Worm (Caenorhabditis elegans): ENCODE measurements around the gene ZK686.1.

The ZK686.1 gene

DNA sequence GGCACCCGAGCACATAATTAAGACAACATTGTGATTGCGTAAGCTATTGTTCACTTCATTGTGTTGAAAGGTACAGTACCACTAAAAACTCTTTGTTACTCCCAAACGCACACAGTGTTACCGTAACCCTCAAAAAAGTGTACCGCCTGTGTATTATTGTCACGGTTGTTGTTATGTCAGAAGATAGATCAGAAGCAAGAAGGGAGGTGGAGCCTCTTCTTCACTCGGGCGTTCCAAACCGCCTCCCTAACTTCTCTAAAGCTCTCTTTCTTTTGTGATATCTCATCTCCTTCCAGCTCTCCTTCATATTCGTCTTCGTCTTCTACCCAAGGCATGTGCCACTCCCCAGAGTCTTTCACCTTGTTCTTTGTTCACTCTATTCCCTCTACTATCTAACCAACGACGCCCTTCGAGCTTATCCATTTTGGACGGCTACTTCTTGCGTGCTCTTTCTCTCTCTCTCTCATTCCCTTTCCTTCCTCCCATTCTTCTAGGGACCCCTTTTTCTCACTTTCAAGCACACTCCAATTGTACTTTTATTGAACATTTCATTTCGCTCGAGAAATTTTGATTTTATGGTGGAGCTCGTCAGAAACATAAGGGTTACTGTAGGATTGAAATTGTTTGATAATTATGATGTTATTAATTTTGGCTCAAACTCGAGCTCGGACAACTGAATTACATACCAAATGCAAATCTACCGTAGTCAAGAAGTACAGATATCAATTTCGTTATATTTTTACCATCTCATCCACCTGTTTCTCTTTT, 47.3 kb upstream of the ZK686.1 start (continued):
- no peak for TF ChIP-seq Y48G9A.11 (GFP tag; IDR thresholded peaks at IDR 0.05)
- TF ChIP-seq dve-1 (tag; optimal IDR thresholded peaks at IDR 0.05; ENCODE audit: insufficient read depth): no peak
- peak; percentile 22; the same call in 1 of the 2 replicates for TF ChIP-seq dmd-6 (GFP tag; IDR thresholded peaks at IDR 0.05)
- peak; percentile 49 for TF ChIP-seq mep-1 (tag; optimal IDR thresholded peaks at IDR 0.05)
- TF ChIP-seq lin-38 (GFP tag; IDR thresholded peaks at IDR 0.05): no peak
- no peak for TF ChIP-seq T20F7.1 (GFP tag; optimal IDR thresholded peaks at IDR 0.05)
- TF ChIP-seq nhr-77 (tag; optimal IDR thresholded peaks at IDR 0.05): no peak
- TF ChIP-seq cey-2 (tag; optimal IDR thresholded peaks at IDR 0.05; ENCODE audit: borderline replicate concordance, insufficient read depth): no peak
- no peak for TF ChIP-seq F26F4.8 (GFP tag; conservative IDR thresholded peaks at IDR 0.05)
- TF ChIP-seq ZK337.2 (GFP tag; IDR thresholded peaks at IDR 0.05): no peak
- TF ChIP-seq aly-2 (tag; optimal IDR thresholded peaks at IDR 0.05): no peak
- no peak for TF ChIP-seq ztf-11 (tag; optimal IDR thresholded peaks at IDR 0.05)

DNA sequence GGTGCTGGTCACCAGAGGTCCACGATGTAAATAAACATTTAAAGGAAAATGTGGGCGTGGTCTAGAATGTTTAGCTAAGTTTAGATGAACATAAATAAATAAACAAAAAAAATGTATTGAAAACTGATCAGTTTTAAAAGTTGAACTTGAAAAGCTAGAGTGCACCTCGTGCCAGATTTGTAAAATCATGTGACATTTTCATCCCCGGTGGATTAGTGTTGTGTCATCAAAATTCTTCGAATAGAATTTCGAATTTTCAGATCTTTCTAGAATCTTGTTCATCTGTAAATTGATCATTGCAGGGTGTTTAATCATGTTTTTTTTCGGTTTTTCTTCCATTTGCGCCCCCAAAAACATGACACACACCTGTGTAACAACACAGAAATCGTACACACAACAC, 46.4 kb upstream of the ZK686.1 start:
- TF ChIP-seq nhr-11 (tag; optimal IDR thresholded peaks at IDR 0.05): peak; percentile 6
- no peak for TF ChIP-seq nhr-48 (tag; optimal IDR thresholded peaks at IDR 0.05)

DNA sequence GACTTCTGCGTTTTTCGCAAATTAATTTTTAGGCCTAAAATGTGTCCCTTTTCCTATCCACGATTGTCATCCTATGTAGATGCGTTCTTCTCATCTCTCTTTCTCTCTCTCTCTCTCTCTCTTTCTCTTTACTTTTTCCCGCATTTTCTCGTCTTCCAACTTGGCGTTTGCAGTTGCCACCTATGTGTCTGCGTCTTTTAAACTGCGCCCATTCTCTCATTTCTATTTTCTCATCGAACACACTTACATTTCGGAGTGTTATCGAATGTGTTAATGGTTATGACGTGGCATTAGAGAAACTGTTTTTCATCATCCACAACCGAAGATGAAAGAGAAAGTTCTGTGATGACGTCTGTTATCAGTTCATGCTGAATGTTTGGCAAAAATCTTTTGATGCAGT, 44.4 kb upstream of the ZK686.1 start:
- TF ChIP-seq nhr-11 (tag; optimal IDR thresholded peaks at IDR 0.05) (peak; percentile 4), nhr-28 (tag; optimal IDR thresholded peaks at IDR 0.05) (peak; percentile 70), Y75B8A.6 (GFP tag; IDR thresholded peaks at IDR 0.05) (no peak), ama-1 (optimal IDR thresholded peaks at IDR 0.05) (peak; percentile 42), egl-43 (GFP tag; IDR thresholded peaks at IDR 0.05) (no peak), nhr-42 (GFP tag; IDR thresholded peaks at IDR 0.05) (peak; percentile 70; the same call in 1 of the 2 replicates), hlh-11 (tag; optimal IDR thresholded peaks at IDR 0.05) (peak; percentile 84), tag-97 (GFP tag; IDR thresholded peaks at IDR 0.05) (no peak), hlh-30 (tag; optimal IDR thresholded peaks at IDR 0.05; ENCODE audit: insufficient read depth) (peak; percentile 59), snpc-1.2 (GFP tag; IDR thresholded peaks at IDR 0.05) (no peak), set-16 (GFP tag; IDR thresholded peaks at IDR 0.05) (no peak), F49E8.2 (tag; optimal IDR thresholded peaks at IDR 0.05; ENCODE audit: borderline replicate concordance) (no peak), T20F7.1 (GFP tag; optimal IDR thresholded peaks at IDR 0.05) (peak; percentile 73), nhr-48 (tag; optimal IDR thresholded peaks at IDR 0.05) (peak; percentile 74), ZK337.2 (GFP tag; IDR thresholded peaks at IDR 0.05) (no peak), dmd-8 (GFP tag; IDR thresholded peaks at IDR 0.05) (no peak), rbr-2 (tag; optimal IDR thresholded peaks at IDR 0.05) (no peak), aly-2 (tag; optimal IDR thresholded peaks at IDR 0.05) (no peak), lin-13 (GFP tag; optimal IDR thresholded peaks at IDR 0.05) (peak; percentile 48), fkh-10 (GFP tag; optimal IDR thresholded peaks at IDR 0.05) (no peak), lsy-2 (tag; optimal IDR thresholded peaks at IDR 0.05) (peak; percentile 19 to 83), nhr-102 (tag; optimal IDR thresholded peaks at IDR 0.05) (peak; percentile 43), nhr-6 (tag; optimal IDR thresholded peaks at IDR 0.05) (no peak), saeg-2 (GFP tag; IDR thresholded peaks at IDR 0.05) (no peak), hmg-1.1 (GFP tag; IDR thresholded peaks at IDR 0.05) (peak; percentile 56), nhr-77 (tag; optimal IDR thresholded peaks at IDR 0.05) (peak; percentile 10), nhr-76 (tag; optimal IDR thresholded peaks at IDR 0.05) (no peak), tra-1 (GFP tag; IDR thresholded peaks at IDR 0.05) (peak; percentile 70), mep-1 (tag; optimal IDR thresholded peaks at IDR 0.05) (peak; percentile 65), mes-2 (tag; optimal IDR thresholded peaks at IDR 0.05; ENCODE audit: poor library complexity, severe bottlenecking) (peak; percentile 60), pqm-1 (tag; optimal IDR thresholded peaks at IDR 0.05) (peak; percentile 84), lin-38 (GFP tag; IDR thresholded peaks at IDR 0.05) (peak; percentile 20; the same call in 1 of the 2 replicates), madf-9 (GFP tag; conservative IDR thresholded peaks at IDR 0.05) (0 out of 2 replicates have a peak, but pooled peaks have one; percentile 15), zfp-3 (GFP tag; conservative IDR thresholded peaks at IDR 0.05) (peak; percentile 67; the same call in 1 of the 2 replicates), snpc-4 (tag; optimal IDR thresholded peaks at IDR 0.05) (no peak), mxl-3 (GFP tag; optimal IDR thresholded peaks at IDR 0.05) (peak; percentile 52), F10B5.3 (tag; optimal IDR thresholded peaks at IDR 0.05) (no peak), dpl-1 (GFP tag; optimal IDR thresholded peaks at IDR 0.05) (peak; percentile 54), dmd-9 (GFP tag; IDR thresholded peaks at IDR 0.05) (no peak)

Data from whole organism, L4 larva.